Worm (Caenorhabditis elegans): ENCODE results near the gene C50E3.6.

DNA sequence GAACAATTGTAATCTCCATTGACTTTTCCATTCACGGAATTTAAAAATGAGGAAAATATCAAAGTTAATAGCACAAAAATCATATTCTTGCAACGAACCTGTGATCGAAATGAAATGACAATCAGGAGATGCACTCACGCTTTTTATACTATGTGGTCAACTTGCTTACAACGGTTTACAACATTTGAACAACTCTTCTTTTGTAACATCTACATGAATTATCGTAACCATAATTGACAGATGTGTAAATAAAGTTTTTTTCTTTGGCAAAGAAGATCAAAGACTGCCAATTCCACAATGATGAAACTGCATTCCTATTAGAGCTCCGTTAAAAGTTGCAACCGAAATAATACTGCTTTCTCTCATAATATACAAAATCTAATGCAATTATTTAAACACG is 49.4 kb upstream of the C50E3.6 start, which contains the start of gene F07C4.10:
- TF ChIP-seq tra-4 (tag; optimal IDR thresholded peaks at IDR 0.05) = no peak
- TF ChIP-seq hnd-1 (tag; optimal IDR thresholded peaks at IDR 0.05) = no peak
- TF ChIP-seq ama-1 (optimal IDR thresholded peaks at IDR 0.05) = no peak
- TF ChIP-seq aly-1 (tag; optimal IDR thresholded peaks at IDR 0.05) = no peak
- TF ChIP-seq hmg-4 (GFP tag; optimal IDR thresholded peaks at IDR 0.05) = no peak
- TF ChIP-seq scrt-1 (GFP tag; IDR thresholded peaks at IDR 0.05) = no peak
- TF ChIP-seq flt-1 (GFP tag; IDR thresholded peaks at IDR 0.05) = no peak
- TF ChIP-seq sea-1 (GFP tag; conservative IDR thresholded peaks at IDR 0.05) = no peak
- TF ChIP-seq F13C5.2 (tag; optimal IDR thresholded peaks at IDR 0.05) = no peak
